Worm (Caenorhabditis elegans): ENCODE measurements around the gene duo-1.

duo-1 gene

DNA sequence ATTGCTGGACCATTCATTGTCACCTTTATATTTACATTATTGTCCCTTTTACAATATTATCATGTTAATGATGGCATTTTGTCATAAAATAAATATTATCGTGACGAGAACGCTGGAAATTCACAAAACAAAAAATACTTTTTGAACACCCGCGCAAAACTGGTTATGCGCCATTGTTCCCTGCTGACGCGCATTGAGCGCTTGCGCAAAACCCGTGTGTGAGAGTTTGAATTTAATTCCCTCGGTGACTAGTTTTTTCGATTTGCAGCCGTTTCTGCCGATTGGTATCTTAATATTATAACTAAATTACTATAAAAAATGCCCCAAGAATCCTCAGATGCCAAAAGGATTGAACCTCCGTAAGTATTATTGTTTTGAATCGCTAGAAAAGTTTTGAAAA is 33.0 kb upstream of the duo-1 start, which contains the start of gene pafo-1 (continued):
- TF ChIP-seq F10E7.11 (tag; optimal IDR thresholded peaks at IDR 0.05), result peak; percentile 10
- no peak for TF ChIP-seq F39B2.1 (GFP tag; IDR thresholded peaks at IDR 0.05)
- TF ChIP-seq B0336.3 (GFP tag; IDR thresholded peaks at IDR 0.05), result peak; percentile 92
- no peak for TF ChIP-seq ccch-3 (GFP tag; optimal IDR thresholded peaks at IDR 0.05)
- peak; percentile 91 for TF ChIP-seq pbrm-1 (GFP tag; IDR thresholded peaks at IDR 0.05)
- TF ChIP-seq ztf-18 (tag; optimal IDR thresholded peaks at IDR 0.05), result peak; percentile 99
- no peak for TF ChIP-seq cebp-1 (GFP tag; IDR thresholded peaks at IDR 0.05)
- TF ChIP-seq cebp-1 (tag; optimal IDR thresholded peaks at IDR 0.05), result no peak
- TF ChIP-seq dpff-1 (tag; optimal IDR thresholded peaks at IDR 0.05), result no peak
- TF ChIP-seq hlh-26 (GFP tag; conservative IDR thresholded peaks at IDR 0.05), result no peak
- no peak for TF ChIP-seq akir-1 (GFP tag; optimal IDR thresholded peaks at IDR 0.05)
- peak; percentile 84 for TF ChIP-seq ceh-100 (GFP tag; IDR thresholded peaks at IDR 0.05)
- TF ChIP-seq nhr-80 (tag; optimal IDR thresholded peaks at IDR 0.05), result peak; percentile 27
- no peak for TF ChIP-seq ceh-79 (tag; optimal IDR thresholded peaks at IDR 0.05)
- peak; percentile 92 to 98 (median 93) for TF ChIP-seq lin-35 (GFP tag; optimal IDR thresholded peaks at IDR 0.05)
- no peak for TF ChIP-seq F57C9.4 (tag; optimal IDR thresholded peaks at IDR 0.05)
- TF ChIP-seq egl-18 (GFP tag; IDR thresholded peaks at IDR 0.05), result no peak
- no peak for TF ChIP-seq ceh-58 (GFP tag; IDR thresholded peaks at IDR 0.05)
- TF ChIP-seq sdz-38 (tag; optimal IDR thresholded peaks at IDR 0.05), result no peak
- no peak for TF ChIP-seq fkh-3 (tag; optimal IDR thresholded peaks at IDR 0.05)
- TF ChIP-seq tbx-9 (tag; optimal IDR thresholded peaks at IDR 0.05; ENCODE audit: borderline replicate concordance), result no peak
- TF ChIP-seq repo-1 (tag; optimal IDR thresholded peaks at IDR 0.05), result peak; percentile 85
- peak; percentile 74 for TF ChIP-seq F33H1.4 (GFP tag; IDR thresholded peaks at IDR 0.05)
- peak in 1 of 2 experiments; percentile 16 for TF ChIP-seq let-607 (tag; optimal IDR thresholded peaks at IDR 0.05)
- TF ChIP-seq C17E4.6 (GFP tag; IDR thresholded peaks at IDR 0.05), result no peak
- peak; percentile 35 for TF ChIP-seq B0035.1 (tag; optimal IDR thresholded peaks at IDR 0.05)
- TF ChIP-seq lag-1 (GFP tag; IDR thresholded peaks at IDR 0.05), result no peak
- peak; percentile 85 for TF ChIP-seq D2030.7 (GFP tag; IDR thresholded peaks at IDR 0.05)
- peak; percentile 64; the same call in 1 of the 2 replicates for TF ChIP-seq let-526 (GFP tag; IDR thresholded peaks at IDR 0.05)
- peak; percentile 88 for TF ChIP-seq ZK185.1 (tag; optimal IDR thresholded peaks at IDR 0.05; ENCODE audit: poor library complexity, severe bottlenecking)

ce11 chrV:11525338-11525737 is 29.1 kb upstream of the duo-1 start:
- TF ChIP-seq nhr-120 (GFP tag; IDR thresholded peaks at IDR 0.05), result no peak
- no peak for TF ChIP-seq F57A8.1 (GFP tag; optimal IDR thresholded peaks at IDR 0.05)
- peak; percentile 69 for TF ChIP-seq zfh-2 (GFP tag; conservative IDR thresholded peaks at IDR 0.05)

ce11 chrV:11526927-11527491 is 27.4 kb upstream of the duo-1 start:
- no peak for TF ChIP-seq F49E8.2 (tag; optimal IDR thresholded peaks at IDR 0.05; ENCODE audit: insufficient read depth)
- no peak for TF ChIP-seq mel-28 (tag; optimal IDR thresholded peaks at IDR 0.05; ENCODE audit: borderline replicate concordance)
- no peak for TF ChIP-seq dox-1 (GFP tag; IDR thresholded peaks at IDR 0.05)
- TF ChIP-seq chd-7 (tag; optimal IDR thresholded peaks at IDR 0.05), result no peak
- TF ChIP-seq nfya-1 (tag; optimal IDR thresholded peaks at IDR 0.05; ENCODE audit: borderline replicate concordance, insufficient read depth), result no peak
- no peak for TF ChIP-seq lsl-1 (GFP tag; optimal IDR thresholded peaks at IDR 0.05)
- TF ChIP-seq F57A8.1 (GFP tag; optimal IDR thresholded peaks at IDR 0.05), result no peak
- TF ChIP-seq Y56A3A.18 (GFP tag; IDR thresholded peaks at IDR 0.05), result no peak
- no peak for TF ChIP-seq T26A5.8 (tag; optimal IDR thresholded peaks at IDR 0.05)
- TF ChIP-seq ceh-58 (GFP tag; IDR thresholded peaks at IDR 0.05), result no peak
- TF ChIP-seq snpc-4 (GFP tag; optimal IDR thresholded peaks at IDR 0.05), result no peak
- TF ChIP-seq snpc-4 (tag; optimal IDR thresholded peaks at IDR 0.05), result no peak
- TF ChIP-seq egl-44 (GFP tag; IDR thresholded peaks at IDR 0.05), result no peak
- no peak for TF ChIP-seq lin-40 (tag; optimal IDR thresholded peaks at IDR 0.05)
